Fruit fly (Drosophila melanogaster) whole organism, embryonic: Measurements from ENCODE around the gene CycG.

ENCODE experiments used
- Adf1 ChIP-seq: fragments of 200-800 bp; sonication (Bioruptor generic); IDR thresholded peaks from 2 replicates; pipeline ENCODE4 v1.3.6; 2022; ENCODE audit warnings: missing biosample characterization, missing genetic modification characterization
- Aef1 ChIP-seq: fragments of 200-800 bp; sonication (Bioruptor generic); IDR thresholded peaks from 3 replicates; pipeline ENCODE4 v1.3.6; 2022; ENCODE audit warnings: missing biosample characterization, missing genetic modification characterization
- Asciz ChIP-seq: fragments of 200-800 bp; sonication (Bioruptor generic); optimal IDR thresholded peaks from 2 replicates; lab custom pipeline; 2017; ENCODE audit warnings: missing biosample characterization, mild to moderate bottlenecking, missing genetic modification characterization, missing genetic modification reagents
- Atf-2 ChIP-seq: fragments of 200-800 bp; sonication (Bioruptor generic); optimal IDR thresholded peaks from 2 replicates; lab custom pipeline; 2016; ENCODE audit warnings: missing biosample characterization, missing genetic modification characterization
- Atf3 ChIP-seq: fragments of 200-800 bp; sonication (Bioruptor generic); optimal IDR thresholded peaks from 3 replicates; lab custom pipeline; 2016; ENCODE audit warnings: missing biosample characterization, missing genetic modification characterization
- Blimp-1 ChIP-seq: fragments of 200-800 bp; sonication (Bioruptor generic); optimal IDR thresholded peaks from 3 replicates; lab custom pipeline; 2018; ENCODE audit warnings: missing biosample characterization, missing genetic modification characterization, mild to moderate bottlenecking, moderate library complexity, missing genetic modification reagents
- CG10209 ChIP-seq: fragments of 200-800 bp; sonication (Bioruptor generic); optimal IDR thresholded peaks from 3 replicates; lab custom pipeline; 2017; ENCODE audit warnings: missing biosample characterization, mild to moderate bottlenecking, missing genetic modification characterization, missing genetic modification reagents
- CG10431 ChIP-seq: fragments of 200-800 bp; sonication (Bioruptor generic); optimal IDR thresholded peaks from 3 replicates; lab custom pipeline; 2018; ENCODE audit warnings: missing biosample characterization, mild to moderate bottlenecking, missing genetic modification characterization
- CG10979 ChIP-seq: fragments of 200-800 bp; sonication (Bioruptor generic); optimal IDR thresholded peaks from 2 replicates; lab custom pipeline; 2018; ENCODE audit warnings: missing biosample characterization, mild to moderate bottlenecking, missing genetic modification characterization, moderate library complexity
- CG12769 ChIP-seq: fragments of 200-800 bp; sonication (Bioruptor generic); optimal IDR thresholded peaks from 2 replicates; lab custom pipeline; 2019; ENCODE audit warnings: missing biosample characterization, mild to moderate bottlenecking, missing genetic modification characterization, moderate library complexity
- CG14667 ChIP-seq: fragments of 200-800 bp; sonication (Bioruptor generic); IDR thresholded peaks from 2 replicates; pipeline ENCODE4 v1.3.6; 2022; ENCODE audit warnings: missing biosample characterization, missing genetic modification characterization
- CG17612 ChIP-seq: fragments of 200-800 bp; sonication (Bioruptor generic); IDR thresholded peaks from 2 replicates; pipeline ENCODE4 v1.3.6; 2022; ENCODE audit warnings: missing biosample characterization, missing genetic modification characterization
- CG30020 ChIP-seq: fragments of 200-800 bp; optimal IDR thresholded peaks from 2 replicates; lab custom pipeline; 2019; ENCODE audit warnings: missing biosample characterization, mild to moderate bottlenecking, missing genetic modification characterization, moderate library complexity
- CG34422 ChIP-seq: fragments of 200-800 bp; sonication (Bioruptor generic); IDR thresholded peaks from 3 replicates; pipeline ENCODE4 v1.3.6; 2022; ENCODE audit warnings: missing biosample characterization, missing genetic modification characterization
- CG3995 ChIP-seq: fragments of 200-800 bp; sonication (Bioruptor generic); optimal IDR thresholded peaks from 3 replicates; lab custom pipeline; 2016; ENCODE audit warnings: missing biosample characterization, missing genetic modification characterization
- CG4404 ChIP-seq: fragments of 200-800 bp; sonication (Bioruptor generic); IDR thresholded peaks from 2 replicates; pipeline ENCODE4 v1.3.6; 2022; ENCODE audit warnings: missing biosample characterization, missing genetic modification characterization
- CG6654 ChIP-seq: fragments of 200-800 bp; sonication (Bioruptor generic); optimal IDR thresholded peaks from 2 replicates; lab custom pipeline; 2017; ENCODE audit warnings: missing biosample characterization, mild to moderate bottlenecking, missing genetic modification characterization
- CG7745 ChIP-seq: fragments of 200-800 bp; sonication (Bioruptor generic); optimal IDR thresholded peaks from 2 replicates; lab custom pipeline; 2018; ENCODE audit warnings: missing biosample characterization, mild to moderate bottlenecking, missing genetic modification characterization, moderate library complexity
- Ets65A ChIP-seq: fragments of 200-800 bp; sonication (Bioruptor generic); peaks from one replicate; lab custom pipeline; 2016; ENCODE audit warnings: missing biosample characterization, missing genetic modification characterization
- GATAe ChIP-seq: fragments of 200-800 bp; sonication (Bioruptor generic); conservative IDR thresholded peaks from 2 replicates; pipeline ENCODE4 v1.3.6; 2022; ENCODE audit warnings: missing biosample characterization, missing genetic modification characterization
- Gsc ChIP-seq: fragments of 200-800 bp; sonication (Bioruptor generic); IDR thresholded peaks from 2 replicates; pipeline ENCODE4 v1.3.6; 2022; ENCODE audit warnings: missing biosample characterization, missing genetic modification characterization
- Mes4 ChIP-seq: fragments of 200-800 bp; sonication (Bioruptor generic); optimal IDR thresholded peaks from 2 replicates; lab custom pipeline; 2016; ENCODE audit warnings: missing biosample characterization, missing genetic modification characterization
- Oli ChIP-seq: fragments of 200-800 bp; sonication (Bioruptor generic); optimal IDR thresholded peaks from 2 replicates; lab custom pipeline; 2018; ENCODE audit warnings: missing biosample characterization, mild to moderate bottlenecking, missing genetic modification characterization, moderate library complexity
- Rfx ChIP-seq: fragments of 200-800 bp; sonication (Bioruptor generic); IDR thresholded peaks from 2 replicates; pipeline ENCODE4 v1.3.6; 2022; ENCODE audit warnings: missing biosample characterization, missing genetic modification characterization
- Vsx1 ChIP-seq: fragments of 200-800 bp; sonication (Bioruptor generic); optimal IDR thresholded peaks from 2 replicates; lab custom pipeline; 2017; ENCODE audit warnings: missing biosample characterization, mild to moderate bottlenecking, missing genetic modification characterization, missing genetic modification reagents
- YL-1 ChIP-seq: fragments of 200-800 bp; sonication (Bioruptor generic); optimal IDR thresholded peaks from 3 replicates; lab custom pipeline; 2017; ENCODE audit warnings: missing biosample characterization, mild to moderate bottlenecking, missing genetic modification characterization
- chinmo ChIP-seq: fragments of 200-800 bp; sonication (Bioruptor generic); IDR thresholded peaks from 4 replicates; pipeline ENCODE4 v1.3.6; 2022; ENCODE audit warnings: missing biosample characterization, missing genetic modification characterization; ENCODE audit not compliant: partially characterized antibody
- ci ChIP-seq: fragments of 200-800 bp; sonication (Bioruptor generic); IDR thresholded peaks from 3 replicates; pipeline ENCODE4 v1.3.6; 2022; ENCODE audit warnings: missing biosample characterization, missing genetic modification characterization
- dmrt99B ChIP-seq: fragments of 200-800 bp; sonication (Bioruptor generic); optimal IDR thresholded peaks from 2 replicates; lab custom pipeline; 2018; ENCODE audit warnings: missing biosample characterization, mild to moderate bottlenecking, missing genetic modification characterization, moderate library complexity
- dysf ChIP-seq: fragments of 200-800 bp; sonication (Bioruptor generic); IDR thresholded peaks from 3 replicates; pipeline ENCODE4 v1.3.6; 2022; ENCODE audit warnings: missing biosample characterization, missing genetic modification characterization
- gcm ChIP-seq: fragments of 200-800 bp; sonication (Bioruptor generic); optimal IDR thresholded peaks from 2 replicates; lab custom pipeline; 2019; ENCODE audit warnings: missing biosample characterization, mild to moderate bottlenecking, missing genetic modification characterization, moderate library complexity
- grn ChIP-seq: fragments of 200-800 bp; sonication (Bioruptor generic); optimal IDR thresholded peaks from 3 replicates; lab custom pipeline; 2017; ENCODE audit warnings: missing biosample characterization, missing genetic modification characterization
- jing ChIP-seq: fragments of 200-800 bp; sonication (Bioruptor generic); optimal IDR thresholded peaks from 2 replicates; lab custom pipeline; 2018; ENCODE audit warnings: missing biosample characterization, mild to moderate bottlenecking, missing genetic modification characterization
- klu ChIP-seq: fragments of 200-800 bp; sonication (Bioruptor generic); IDR thresholded peaks from 2 replicates; pipeline ENCODE4 v1.3.6; 2022; ENCODE audit warnings: missing biosample characterization, missing genetic modification characterization
- org-1 ChIP-seq: fragments of 200-800 bp; sonication (Bioruptor generic); optimal IDR thresholded peaks from 2 replicates; lab custom pipeline; 2017; ENCODE audit warnings: missing biosample characterization, missing genetic modification characterization
- p53 ChIP-seq: fragments of 200-800 bp; sonication (Bioruptor generic); optimal IDR thresholded peaks from 2 replicates; lab custom pipeline; 2016; ENCODE audit warnings: missing biosample characterization, missing genetic modification characterization
- sd ChIP-seq: fragments of 200-800 bp; sonication (Bioruptor generic); optimal IDR thresholded peaks from 3 replicates; lab custom pipeline; 2018; ENCODE audit warnings: missing biosample characterization, mild to moderate bottlenecking, missing genetic modification characterization, moderate library complexity
- sens ChIP-seq: fragments of 200-800 bp; sonication (Bioruptor generic); peaks from one replicate; lab custom pipeline; 2016; ENCODE audit warnings: missing biosample characterization, missing genetic modification characterization
- sens-2 ChIP-seq: fragments of 200-800 bp; sonication (Bioruptor generic); IDR thresholded peaks from 2 replicates; pipeline ENCODE4 v1.3.6; 2022; ENCODE audit warnings: missing biosample characterization, missing genetic modification characterization
- slbo ChIP-seq: fragments of 200-800 bp; sonication (Bioruptor generic); IDR thresholded peaks from 2 replicates; pipeline ENCODE4 v1.3.6; 2022; ENCODE audit warnings: missing biosample characterization, missing genetic modification characterization
- slou ChIP-seq: fragments of 200-800 bp; sonication (Bioruptor generic); optimal IDR thresholded peaks from 3 replicates; lab custom pipeline; 2016; ENCODE audit warnings: missing biosample characterization, missing genetic modification characterization
- so ChIP-seq: fragments of 200-800 bp; sonication (Bioruptor generic); IDR thresholded peaks from 3 replicates; pipeline ENCODE4 v1.3.6; 2022; ENCODE audit warnings: missing biosample characterization, missing genetic modification characterization
- ssp ChIP-seq: fragments of 200-800 bp; sonication (Bioruptor generic); IDR thresholded peaks from 2 replicates; pipeline ENCODE4 v1.3.6; 2022; ENCODE audit warnings: missing biosample characterization, missing genetic modification characterization
- tin ChIP-seq: fragments of 200-800 bp; sonication (Bioruptor generic); optimal IDR thresholded peaks from 3 replicates; lab custom pipeline; 2016; ENCODE audit warnings: missing biosample characterization, missing genetic modification characterization
- tx ChIP-seq: fragments of 200-800 bp; sonication (Bioruptor generic); optimal IDR thresholded peaks from 2 replicates; lab custom pipeline; 2016; ENCODE audit warnings: missing biosample characterization, missing genetic modification characterization
- yki ChIP-seq: fragments of >200 bp; optimal IDR thresholded peaks from 3 replicates; lab custom pipeline; 2018
- zf30C ChIP-seq: fragments of 200-800 bp; sonication (Bioruptor generic); optimal IDR thresholded peaks from 3 replicates; lab custom pipeline; 2018; ENCODE audit warnings: missing biosample characterization, mild to moderate bottlenecking, missing genetic modification characterization
- zfh1 ChIP-seq: fragments of 200-800 bp; sonication (Bioruptor generic); IDR thresholded peaks from 3 replicates; pipeline ENCODE4 v1.3.6; 2022; ENCODE audit warnings: missing biosample characterization, missing genetic modification characterization

Gene CycG

DNA sequence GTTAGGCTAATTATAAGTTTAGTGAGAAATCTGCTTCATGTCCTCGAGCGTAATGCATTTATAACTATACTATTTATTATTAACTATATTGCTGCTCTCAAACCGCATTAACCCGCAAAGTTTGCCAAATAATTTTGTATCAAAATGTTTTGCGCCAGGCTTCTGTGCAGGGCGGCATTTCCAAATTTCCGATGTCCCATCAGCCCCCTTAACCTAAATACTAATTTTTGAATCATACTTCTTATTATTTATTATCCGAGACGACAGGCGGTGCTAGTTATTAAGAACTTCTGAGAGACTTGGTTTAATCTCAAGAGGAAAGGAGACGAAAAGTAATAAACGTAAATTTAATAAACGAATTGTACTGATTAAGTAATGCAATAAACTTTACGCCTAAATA lies 46.7 kb downstream of the CycG start:
- no peak for TF ChIP-seq CG30020
- TF ChIP-seq Ets65A (GFP tag; lab: Kevin White, UChicago): peak; percentile 62
- peak; percentile 55 for TF ChIP-seq sens (GFP tag; lab: Kevin White, UChicago)
- no peak for TF ChIP-seq yki (lab: Kevin White, UChicago)
- no peak for TF ChIP-seq ssp (GFP tag; lab: Robert Waterston, UW)
- TF ChIP-seq, all 482 proteins: peak for 2

dm6 chr3R:31564588-31564987 lies 47.9 kb downstream of the CycG start:
- TF ChIP-seq slbo (GFP tag; lab: Robert Waterston, UW) (no peak), slou (no peak), chinmo (0 out of 4 replicates have a peak, but pooled peaks have one; percentile 12), CG6654 (no peak), org-1 (GFP tag; lab: Kevin White, UChicago) (no peak), Blimp-1 (GFP tag; lab: Kevin White, UChicago) (peak; percentile 54), gcm (GFP tag; lab: Kevin White, UChicago) (no peak), grn (GFP tag; lab: Kevin White, UChicago) (peak; percentile 66), CG10209 (GFP tag; lab: Kevin White, UChicago) (no peak), CG14667 (no peak), CG12769 (peak; percentile 3), Vsx1 (GFP tag; lab: Kevin White, UChicago) (no peak), ci (no peak), CG30020 (no peak), Atf-2 (GFP tag; lab: Kevin White, UChicago) (no peak), Mes4 (GFP tag; lab: Kevin White, UChicago) (no peak), zfh1 (GFP tag; lab: Robert Waterston, UW) (no peak), Adf1 (GFP tag; lab: Robert Waterston, UW) (no peak), CG34422 (GFP tag; lab: Robert Waterston, UW) (no peak)
- TF ChIP-seq, all 482 proteins: peak for 4

dm6 chr3R:31564164-31564563 lies 48.3 kb downstream of the CycG start:
- no peak for TF ChIP-seq Atf3 (GFP tag; lab: Kevin White, UChicago)
- TF ChIP-seq Blimp-1 (GFP tag; lab: Kevin White, UChicago): peak; percentile 68
- TF ChIP-seq Rfx (GFP tag; lab: Robert Waterston, UW): no peak
- no peak for TF ChIP-seq sens-2 (GFP tag; lab: Robert Waterston, UW)
- TF ChIP-seq, all 482 proteins: peak for 1

DNA sequence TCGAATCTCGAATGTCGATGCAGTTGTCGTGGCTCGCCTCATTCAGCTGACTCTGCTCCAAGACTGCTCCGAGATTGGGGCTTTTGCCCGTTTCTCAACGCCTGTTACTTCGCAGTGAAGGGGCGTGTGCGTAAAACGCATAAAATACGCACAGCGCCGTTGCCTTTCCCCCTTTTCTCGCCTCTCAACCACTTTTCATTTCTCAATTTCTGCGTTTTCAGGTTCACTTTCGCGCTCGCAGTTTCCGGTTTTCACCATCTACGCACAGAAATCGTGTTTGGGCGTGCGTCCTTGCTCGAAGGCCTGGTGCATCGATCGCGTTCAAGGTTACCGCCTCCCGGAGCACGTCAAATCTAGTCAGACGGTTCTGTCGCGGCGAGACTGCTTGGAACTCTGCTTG lies 52.7 kb downstream of the CycG start:
- TF ChIP-seq CG3995 (no peak), p53 (GFP tag; lab: Kevin White, UChicago) (no peak), CG7745 (no peak), dysf (GFP tag; lab: Robert Waterston, UW) (no peak), CG17612 (no peak), Oli (no peak), CG10431 (no peak), jing (GFP tag; lab: Kevin White, UChicago) (no peak), GATAe (GFP tag; lab: Robert Waterston, UW) (no peak)

- TF ChIP-seq CG4404 (GFP tag; lab: Robert Waterston, UW) (no peak), Gsc (GFP tag; lab: Robert Waterston, UW) (no peak), sd (tag; lab: Kevin White, UChicago) (peak; percentile 39), so (GFP tag; lab: Robert Waterston, UW) (no peak), Aef1 (GFP tag; lab: Robert Waterston, UW) (no peak), Asciz (no peak), tx (GFP tag; lab: Kevin White, UChicago) (no peak), dmrt99B (tag; lab: Kevin White, UChicago) (no peak), YL-1 (no peak), CG10979 (tag; lab: Kevin White, UChicago) (no peak), zf30C (no peak), klu (no peak), tin (GFP tag; lab: Kevin White, UChicago) (no peak)
Measured at dm6 chr3R:31558720-31559280, 53.7 kb downstream of the CycG start.
